Fruit fly (Drosophila melanogaster): ENCODE measurements around the gene Pgm1.

Pgm1 gene

DNA sequence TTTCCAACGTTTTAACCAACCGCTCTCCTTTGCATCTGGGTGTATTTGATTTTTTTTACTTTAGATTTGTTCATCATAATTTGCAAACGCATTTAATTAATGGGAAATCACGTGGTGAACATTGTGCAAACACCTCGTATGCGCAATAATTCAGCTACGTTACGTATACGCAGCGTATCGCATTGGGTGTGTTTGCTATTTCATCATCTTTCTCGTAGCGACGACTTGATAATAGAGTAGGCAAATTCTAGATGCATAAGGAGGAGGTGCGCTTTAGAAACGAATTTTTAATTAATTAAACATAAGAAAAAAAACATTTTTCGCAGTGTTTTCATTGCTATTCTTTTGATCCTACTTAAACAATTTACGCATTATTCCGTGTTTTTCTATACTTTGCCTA, 25.3 kb upstream of the Pgm1 start:
- TF ChIP-seq CG8478 (optimal IDR thresholded peaks at IDR 0.05) = no peak

DNA sequence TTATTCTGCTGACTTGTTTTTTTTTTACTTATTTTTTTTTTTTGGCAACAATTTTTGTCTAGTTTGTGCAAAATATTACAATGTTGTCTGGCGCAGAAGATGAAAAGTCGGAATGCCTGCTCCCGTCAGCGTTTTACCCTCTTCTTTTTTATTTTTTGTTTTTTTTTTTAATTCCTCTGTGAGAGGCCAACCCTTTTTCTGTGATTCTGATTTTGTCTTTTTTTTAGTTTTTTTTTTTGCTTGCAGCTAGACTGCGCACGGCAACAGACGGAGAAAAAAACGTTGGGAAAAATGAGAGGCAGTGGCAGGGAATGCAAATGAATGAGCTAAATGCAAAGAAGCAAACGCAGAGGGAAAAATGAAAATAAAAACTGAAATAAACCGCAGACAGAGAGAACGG, 24.8 kb upstream of the Pgm1 start:
- no peak for TF ChIP-seq CG8478 (optimal IDR thresholded peaks at IDR 0.05)
- TF ChIP-seq CTCF (optimal IDR thresholded peaks at IDR 0.05) = no peak

DNA sequence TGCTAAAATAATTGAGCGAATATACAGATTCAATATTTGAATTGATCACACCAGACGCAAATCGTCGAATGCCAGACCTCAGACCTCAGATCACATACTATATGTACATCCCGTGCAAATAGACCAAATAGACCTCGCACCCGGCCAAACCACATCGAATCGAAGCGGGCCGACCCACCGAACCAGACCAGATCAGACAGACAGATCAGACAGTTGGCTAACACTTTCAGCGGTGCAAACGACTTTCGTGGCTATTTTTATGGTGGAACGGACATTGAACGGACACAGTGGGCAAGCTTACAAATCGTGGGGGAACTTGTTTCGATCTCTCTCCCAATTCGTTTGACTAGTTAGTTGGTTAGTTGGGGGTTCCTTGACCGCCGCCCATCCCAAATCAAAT, 23.4 kb upstream of the Pgm1 start:
- TF ChIP-seq CTCF (optimal IDR thresholded peaks at IDR 0.05) (no peak), CG8478 (optimal IDR thresholded peaks at IDR 0.05) (no peak)

DNA sequence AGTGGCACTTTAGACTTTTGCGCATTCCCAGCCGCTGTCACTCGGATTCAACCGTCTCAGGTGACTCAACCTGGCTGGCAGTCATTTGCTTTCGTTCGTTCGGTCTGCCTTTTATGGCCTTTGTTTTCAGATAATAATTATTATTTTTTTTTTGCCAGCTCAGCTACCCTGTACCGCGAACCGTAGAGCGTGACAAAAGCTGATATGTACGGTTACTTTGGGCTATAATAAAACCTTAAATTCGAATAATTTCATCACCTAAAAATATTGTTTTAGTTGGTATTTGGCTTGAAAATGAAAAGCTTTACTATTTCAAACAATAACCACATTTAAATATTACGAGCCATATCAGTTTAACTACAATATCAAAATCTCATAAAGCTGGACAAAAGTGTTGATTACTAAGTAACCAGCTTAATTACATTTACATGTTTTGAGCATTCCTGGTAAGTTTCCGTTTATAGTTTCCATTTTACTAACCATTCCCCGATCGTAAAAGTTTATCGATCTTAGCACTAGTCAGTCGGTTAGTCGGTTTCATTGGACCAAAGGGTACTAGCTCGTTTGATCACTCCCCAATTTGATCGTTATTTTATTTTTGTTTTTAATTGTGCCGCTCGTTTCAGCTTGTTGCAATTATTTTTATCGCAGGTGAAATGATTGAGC, 22.7 kb upstream of the Pgm1 start:
- TF ChIP-seq CG8478 (optimal IDR thresholded peaks at IDR 0.05) = no peak
- TF ChIP-seq CTCF (optimal IDR thresholded peaks at IDR 0.05) = no peak

DNA sequence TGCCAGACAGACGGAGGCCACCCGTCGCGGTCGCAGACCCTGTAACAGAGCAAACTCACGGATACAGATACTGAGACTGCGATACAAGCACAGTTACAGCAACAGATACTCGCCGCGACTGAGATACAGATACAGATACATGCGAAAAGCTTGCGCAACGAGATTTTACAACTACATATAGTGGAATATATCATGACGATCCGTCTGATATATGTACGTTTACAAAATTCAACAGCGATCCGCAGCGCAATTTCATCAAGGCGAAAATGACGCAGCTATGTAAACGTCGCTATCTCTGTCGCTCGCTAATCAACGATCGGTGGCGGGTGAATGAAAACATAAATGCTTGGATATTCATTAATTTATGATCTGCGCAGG, 21.8 kb upstream of the Pgm1 start:
- no peak for TF ChIP-seq CG8478 (optimal IDR thresholded peaks at IDR 0.05)
- TF ChIP-seq CTCF (optimal IDR thresholded peaks at IDR 0.05) = no peak

DNA sequence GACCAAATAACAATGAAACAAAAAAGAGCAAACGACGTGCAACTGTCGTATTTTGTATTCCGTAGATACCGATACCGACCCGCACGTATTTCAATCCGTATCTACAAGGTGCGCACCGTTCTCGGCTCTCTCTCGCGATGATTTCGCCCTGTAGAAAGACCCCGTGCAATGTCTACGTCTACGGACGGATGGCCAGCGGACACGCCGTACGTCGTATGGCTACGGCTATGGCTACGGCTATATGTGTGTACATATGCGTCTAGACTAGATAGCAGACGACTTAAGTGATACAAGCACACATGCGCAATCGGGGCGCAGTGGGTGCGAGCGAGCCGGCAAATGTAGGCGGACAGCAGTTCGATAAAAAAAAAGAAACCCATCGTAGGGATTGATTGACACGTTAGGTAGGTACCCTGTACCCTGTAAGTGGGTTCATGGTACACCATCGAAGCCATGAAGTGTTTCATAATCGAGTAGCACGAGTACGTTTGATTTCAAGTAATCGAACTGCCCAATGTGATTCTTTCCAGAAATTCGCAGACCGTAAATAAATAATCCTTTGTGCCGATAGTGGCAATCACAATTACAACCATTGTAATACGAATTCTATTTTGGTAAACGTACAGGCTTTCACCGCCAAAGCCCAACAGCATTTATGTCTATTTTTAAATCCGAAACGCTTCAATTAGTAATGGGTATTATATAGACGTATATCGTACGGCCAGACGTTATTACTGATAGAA, 21.3 kb upstream of the Pgm1 start:
- TF ChIP-seq CTCF (optimal IDR thresholded peaks at IDR 0.05) = no peak
- TF ChIP-seq CG8478 (optimal IDR thresholded peaks at IDR 0.05) = no peak

DNA sequence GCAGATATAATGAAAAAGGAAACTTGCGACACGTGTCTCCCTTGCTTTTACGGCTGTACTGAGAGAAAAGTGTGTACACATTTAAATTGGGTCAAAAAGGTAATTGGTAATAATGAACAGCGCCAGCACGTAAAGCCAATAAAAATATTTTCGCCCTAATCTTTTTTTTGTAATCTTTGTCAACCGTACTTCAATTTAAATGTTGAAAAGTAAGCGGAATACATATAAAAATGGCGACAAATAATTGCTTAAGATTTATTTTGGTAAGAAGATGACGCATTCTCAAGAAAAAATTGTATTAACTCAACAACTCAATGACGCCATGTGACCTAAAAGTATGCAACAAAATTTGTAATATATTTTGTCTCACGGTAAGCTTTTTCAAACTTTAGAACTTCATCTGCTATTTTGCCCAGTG, 19.5 kb upstream of the Pgm1 start:
- TF ChIP-seq CTCF (optimal IDR thresholded peaks at IDR 0.05) (no peak), CG8478 (optimal IDR thresholded peaks at IDR 0.05) (no peak)

DNA sequence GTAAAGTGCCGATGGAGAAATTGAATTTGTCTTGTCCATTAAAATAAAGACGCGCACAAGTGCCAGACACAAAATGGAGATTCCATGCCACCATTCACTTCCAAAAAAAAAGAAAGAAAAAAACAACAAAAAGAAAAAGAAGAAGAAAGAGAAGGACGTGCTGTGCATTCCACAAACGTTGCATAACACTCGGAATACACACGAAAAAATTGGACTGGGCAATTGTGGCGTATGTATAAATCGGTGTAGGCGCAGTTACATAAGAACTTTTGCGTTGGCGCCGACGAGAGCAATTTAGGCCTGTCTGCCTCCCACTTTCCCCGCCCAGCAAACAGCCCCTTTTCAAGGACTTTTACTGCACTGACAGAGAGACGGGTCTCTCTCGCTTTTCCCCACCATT, 19.0 kb upstream of the Pgm1 start:
- TF ChIP-seq CTCF (optimal IDR thresholded peaks at IDR 0.05) (no peak), CG8478 (optimal IDR thresholded peaks at IDR 0.05) (no peak)

DNA sequence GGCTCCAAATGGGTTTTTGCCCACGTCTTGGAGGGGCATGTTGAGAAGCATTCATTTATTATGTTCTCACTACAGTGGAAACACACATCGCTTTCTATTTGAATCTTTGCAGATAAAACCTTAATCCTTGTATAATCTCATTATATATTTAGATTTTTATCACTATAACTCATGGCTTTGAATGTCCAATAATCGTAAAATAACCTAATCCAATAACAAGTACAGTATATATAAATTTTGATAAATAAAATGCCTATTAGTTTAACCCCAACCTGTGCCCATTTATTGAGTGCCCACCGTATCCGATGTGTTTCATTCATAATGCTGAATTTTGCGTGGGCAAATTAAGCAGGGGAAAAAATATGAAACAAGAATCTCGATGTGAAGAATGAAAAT, 18.2 kb upstream of the Pgm1 start:
- TF ChIP-seq CTCF (optimal IDR thresholded peaks at IDR 0.05) = no peak

DNA sequence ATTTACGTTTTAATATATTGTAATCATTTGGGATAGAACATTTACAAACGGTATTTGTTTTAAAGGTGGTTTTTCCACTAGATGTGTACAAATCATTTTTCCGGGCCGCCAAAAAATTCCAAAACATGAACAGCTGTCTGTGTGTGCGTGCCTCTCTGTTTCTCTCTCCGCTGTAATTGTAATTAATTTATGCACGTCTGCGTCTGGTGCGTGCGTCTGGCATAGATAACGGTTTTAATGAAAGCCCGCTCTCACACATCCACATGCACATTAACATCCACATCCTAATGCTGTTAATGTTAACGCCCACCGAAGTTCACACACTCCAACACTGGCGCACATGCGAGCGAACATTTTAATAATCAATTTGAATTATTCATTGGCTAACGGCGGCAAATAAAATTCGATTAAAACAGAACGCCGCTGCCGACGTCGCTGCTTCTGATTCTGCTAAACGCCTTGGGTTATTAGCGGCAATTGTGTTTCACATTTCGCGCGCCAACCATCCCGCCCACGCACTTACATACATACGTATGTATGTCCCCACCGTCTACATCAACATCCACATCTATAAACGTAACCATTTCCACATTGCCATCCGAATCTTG, 17.7 kb upstream of the Pgm1 start:
- TF ChIP-seq CTCF (optimal IDR thresholded peaks at IDR 0.05) (no peak), CG8478 (optimal IDR thresholded peaks at IDR 0.05) (no peak)

DNA sequence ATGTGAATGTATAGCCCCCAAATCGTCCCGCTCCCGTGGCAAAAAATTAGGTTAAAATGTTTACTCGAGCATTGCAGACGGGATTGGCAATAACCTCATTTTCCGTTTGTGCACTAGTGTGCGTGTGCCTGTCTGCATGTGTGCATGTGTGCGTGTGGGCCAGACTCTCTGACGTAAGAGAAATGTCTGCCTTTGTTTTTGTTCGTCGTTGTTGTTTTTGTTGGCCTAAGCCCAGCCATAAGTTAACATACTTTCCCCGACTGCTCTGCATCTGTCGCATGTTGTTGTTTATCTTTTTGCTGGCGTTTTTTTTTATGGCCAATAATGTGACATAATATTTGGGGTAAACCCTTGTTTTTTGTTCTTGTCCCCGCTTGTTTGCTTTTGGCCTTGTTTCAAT, 17.0 kb upstream of the Pgm1 start:
- TF ChIP-seq CTCF (optimal IDR thresholded peaks at IDR 0.05) = no peak
- TF ChIP-seq CG8478 (optimal IDR thresholded peaks at IDR 0.05) = no peak

DNA sequence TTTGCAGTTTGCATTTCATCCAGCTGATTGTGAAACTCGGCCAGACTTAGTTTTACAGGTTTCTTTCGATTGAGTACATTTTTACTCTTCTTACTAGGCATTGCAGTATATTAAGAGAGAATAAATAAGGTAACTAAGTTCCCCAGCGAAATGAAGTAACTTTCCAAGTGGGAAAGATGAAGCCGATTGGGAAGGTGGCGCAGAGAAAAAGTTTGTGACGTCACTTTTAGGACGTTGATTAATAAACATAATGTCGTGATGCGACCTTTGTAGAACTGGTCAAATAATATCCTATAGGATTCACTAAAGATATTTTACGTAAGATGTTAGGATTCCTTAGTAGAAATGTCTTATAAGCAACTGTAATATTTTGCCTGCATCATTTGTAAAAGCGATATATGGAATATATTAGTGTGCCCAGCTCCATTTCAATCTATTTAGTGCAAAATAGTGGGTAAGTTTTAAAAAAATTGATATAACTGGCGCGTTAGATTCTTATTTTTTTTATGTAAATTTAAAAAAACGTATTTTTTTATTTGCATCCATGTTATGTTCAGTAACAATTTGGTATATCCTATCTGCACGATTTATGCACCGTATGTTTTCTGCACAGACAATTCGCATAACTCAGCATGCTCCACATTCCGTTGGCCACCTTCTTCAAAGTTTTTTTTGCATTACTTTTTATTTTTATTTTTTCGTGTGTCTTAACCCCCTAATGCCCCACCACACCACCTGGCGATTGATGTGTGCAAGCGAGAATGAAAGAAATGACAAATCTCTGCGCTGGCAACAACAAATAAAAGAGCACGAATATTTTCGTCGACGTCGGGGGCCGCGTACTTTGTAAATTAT, 15.6 kb upstream of the Pgm1 start, which contains the start of gene CG32152:
Gene CG32152 (minus strand): TSS at position 352 of the 855 bp plus-strand sequence.
- no peak for TF ChIP-seq CG8478 (optimal IDR thresholded peaks at IDR 0.05)
- TF ChIP-seq CTCF (optimal IDR thresholded peaks at IDR 0.05) = no peak

DNA sequence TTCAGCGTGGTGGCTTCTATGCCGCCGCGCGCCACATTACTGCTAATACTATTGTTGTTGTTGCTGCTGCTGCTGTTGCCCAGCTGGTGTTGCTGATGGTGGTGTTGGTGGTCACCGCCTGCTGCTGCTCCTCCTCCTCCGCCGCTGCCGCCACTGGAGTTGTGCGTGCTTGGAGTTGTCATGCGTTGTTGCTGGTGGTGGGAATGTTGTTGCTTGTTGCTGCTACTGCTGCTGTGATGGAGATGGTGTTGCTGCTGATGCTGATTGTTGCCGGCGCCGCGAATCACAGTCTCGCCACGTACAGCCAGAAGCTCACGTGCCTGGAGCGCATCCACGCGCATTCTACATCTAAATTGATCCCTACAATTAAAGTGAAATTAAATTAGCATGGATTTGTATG, 13.2 kb upstream of the Pgm1 start:
- no peak for TF ChIP-seq CG8478 (optimal IDR thresholded peaks at IDR 0.05)
- no peak for TF ChIP-seq CTCF (optimal IDR thresholded peaks at IDR 0.05)

DNA sequence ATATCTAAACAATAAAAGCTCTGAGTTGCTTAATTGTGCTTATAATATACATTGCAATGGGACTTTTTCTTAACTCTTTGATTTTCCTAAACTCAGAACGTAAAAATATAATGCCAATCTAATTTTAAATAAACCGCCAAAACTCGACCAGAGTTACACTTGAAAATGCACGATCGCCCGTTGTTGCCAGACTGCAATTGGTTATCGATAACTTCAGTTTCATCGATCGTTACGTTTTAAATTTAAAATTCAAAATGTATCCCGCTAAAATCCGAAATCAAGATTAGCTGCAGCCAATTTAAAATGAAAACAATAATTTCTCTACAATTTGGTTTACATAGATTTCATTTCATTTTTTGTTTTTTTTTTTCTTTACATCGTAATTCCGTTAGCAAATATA, 10.8 kb upstream of the Pgm1 start:
- TF ChIP-seq CG8478 (optimal IDR thresholded peaks at IDR 0.05) = no peak
- no peak for TF ChIP-seq CTCF (optimal IDR thresholded peaks at IDR 0.05)

DNA sequence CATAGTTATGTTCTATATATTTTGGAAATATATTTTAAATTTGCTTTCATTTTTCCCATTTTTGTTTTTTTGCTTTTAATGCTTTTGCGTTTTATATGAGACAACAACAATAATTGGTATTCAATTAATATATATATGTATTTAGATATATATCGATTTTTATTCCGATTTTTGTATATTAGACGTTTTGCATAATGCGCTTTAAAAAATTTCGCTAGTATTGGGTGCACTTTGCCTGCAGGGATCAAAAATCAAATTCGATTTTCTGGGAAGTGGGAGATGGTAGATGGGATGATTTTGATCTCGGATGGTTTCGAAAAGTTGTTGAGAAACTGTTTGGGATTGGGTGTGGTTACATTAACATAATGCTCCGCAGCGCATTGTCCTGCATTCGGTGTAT, 9.4 kb upstream of the Pgm1 start, which contains the start of gene CG5157:
Gene CG5157 (minus strand): TSS at position 101 of the 400 bp plus-strand sequence.
- TF ChIP-seq CTCF (optimal IDR thresholded peaks at IDR 0.05) (no peak), CG8478 (optimal IDR thresholded peaks at IDR 0.05) (no peak)
